Fruit fly (Drosophila melanogaster) whole organism, embryonic: ENCODE results near the gene CG6403.
A peak's percentile ranks its signal among the peaks of the same experiment; 100 is the strongest.

Source experiments
- Atf3 ChIP-seq: fragments of 200-800 bp; sonication (Bioruptor generic); optimal IDR thresholded peaks from 3 replicates; lab custom pipeline; 2016; ENCODE audit warnings: missing biosample characterization, missing genetic modification characterization
- CG1024 ChIP-seq: fragments of 200-800 bp; sonication (Bioruptor generic); IDR thresholded peaks from 2 replicates; pipeline ENCODE4 v1.3.6; 2022; ENCODE audit warnings: missing biosample characterization, missing genetic modification characterization
- CG10366 ChIP-seq: fragments of 200-800 bp; sonication (Bioruptor generic); IDR thresholded peaks from 2 replicates; pipeline ENCODE4 v1.3.6; 2022; ENCODE audit warnings: missing biosample characterization, missing genetic modification characterization
- CG10431 ChIP-seq: fragments of 200-800 bp; sonication (Bioruptor generic); optimal IDR thresholded peaks from 3 replicates; lab custom pipeline; 2018; ENCODE audit warnings: missing biosample characterization, mild to moderate bottlenecking, missing genetic modification characterization
- CG10959 ChIP-seq: fragments of 200-800 bp; sonication (Bioruptor generic); IDR thresholded peaks from 2 replicates; pipeline ENCODE4 v1.3.6; 2022; ENCODE audit warnings: missing biosample characterization, missing genetic modification characterization
- CG11695 ChIP-seq: fragments of 200-800 bp; sonication (Bioruptor generic); IDR thresholded peaks from 3 replicates; pipeline ENCODE4 v1.3.6; 2022; ENCODE audit warnings: missing biosample characterization, missing genetic modification characterization
- CG12659 ChIP-seq: fragments of 200-800 bp; sonication (Bioruptor generic); optimal IDR thresholded peaks from 3 replicates; lab custom pipeline; 2017; ENCODE audit warnings: mild to moderate bottlenecking, missing biosample characterization, missing genetic modification reagents, missing genetic modification characterization
- CG13424 ChIP-seq: fragments of 200-800 bp; sonication (Bioruptor generic); optimal IDR thresholded peaks from 2 replicates; lab custom pipeline; 2019; ENCODE audit warnings: missing biosample characterization, mild to moderate bottlenecking, missing genetic modification characterization, moderate library complexity
- CG13624 ChIP-seq: fragments of 200-800 bp; sonication (Bioruptor generic); optimal IDR thresholded peaks from 2 replicates; lab custom pipeline; 2016; ENCODE audit warnings: missing biosample characterization, missing genetic modification characterization
- CG14860 ChIP-seq: fragments of 200-800 bp; sonication (Bioruptor generic); IDR thresholded peaks from 3 replicates; pipeline ENCODE4 v1.3.6; 2022; ENCODE audit warnings: missing biosample characterization, missing genetic modification characterization; ENCODE audit not compliant: partially characterized antibody
- CG1647 ChIP-seq: fragments of 200-800 bp; sonication (Bioruptor generic); optimal IDR thresholded peaks from 3 replicates; lab custom pipeline; 2016; ENCODE audit warnings: missing biosample characterization, missing genetic modification characterization
- CG16779 ChIP-seq: fragments of 200-800 bp; sonication (Bioruptor generic); IDR thresholded peaks from 2 replicates; pipeline ENCODE4 v1.3.6; 2022; ENCODE audit warnings: missing biosample characterization, missing genetic modification characterization
- CG17328 ChIP-seq: fragments of 200-800 bp; sonication (Bioruptor generic); IDR thresholded peaks from 2 replicates; pipeline ENCODE4 v1.3.6; 2022; ENCODE audit warnings: missing biosample characterization, missing genetic modification characterization
- CG1792 ChIP-seq: fragments of 200-800 bp; sonication (Bioruptor generic); optimal IDR thresholded peaks from 2 replicates; lab custom pipeline; 2016; ENCODE audit warnings: missing biosample characterization, missing genetic modification characterization
- CG18011 ChIP-seq: fragments of 200-800 bp; sonication (Bioruptor generic); optimal IDR thresholded peaks from 2 replicates; lab custom pipeline; 2017; ENCODE audit warnings: missing biosample characterization, missing genetic modification characterization, mild to moderate bottlenecking, moderate library complexity, missing genotype
- CG3407 ChIP-seq: fragments of 200-800 bp; sonication (Bioruptor generic); optimal IDR thresholded peaks from 2 replicates; lab custom pipeline; 2018; ENCODE audit warnings: missing biosample characterization, mild to moderate bottlenecking, missing genetic modification characterization
- CG4707 ChIP-seq: fragments of 200-800 bp; sonication (Bioruptor generic); optimal IDR thresholded peaks from 2 replicates; lab custom pipeline; 2018; ENCODE audit warnings: missing biosample characterization, mild to moderate bottlenecking, missing genetic modification characterization, moderate library complexity
- CG4820 ChIP-seq: fragments of 200-800 bp; sonication (Bioruptor generic); optimal IDR thresholded peaks from 3 replicates; lab custom pipeline; 2016; ENCODE audit warnings: missing biosample characterization, missing genetic modification characterization
- CG6683 ChIP-seq: fragments of 200-800 bp; sonication (Bioruptor generic); optimal IDR thresholded peaks from 2 replicates; lab custom pipeline; 2017; ENCODE audit warnings: missing biosample characterization, mild to moderate bottlenecking, missing genetic modification characterization, missing genetic modification reagents
- CG7556 ChIP-seq: fragments of 200-800 bp; sonication (Bioruptor generic); optimal IDR thresholded peaks from 2 replicates; lab custom pipeline; 2017; ENCODE audit warnings: missing biosample characterization, mild to moderate bottlenecking, missing genetic modification characterization
- CG7987 ChIP-seq: fragments of 200-800 bp; sonication (Bioruptor generic); optimal IDR thresholded peaks from 2 replicates; lab custom pipeline; 2018; ENCODE audit warnings: missing biosample characterization, mild to moderate bottlenecking, missing genetic modification characterization, moderate library complexity
- CG8359 ChIP-seq: fragments of 200-800 bp; sonication (Bioruptor generic); optimal IDR thresholded peaks from 2 replicates; lab custom pipeline; 2017; ENCODE audit warnings: missing biosample characterization, mild to moderate bottlenecking, missing genetic modification characterization, borderline replicate concordance
- CG9609 ChIP-seq: fragments of 200-800 bp; sonication (Bioruptor generic); optimal IDR thresholded peaks from 3 replicates; lab custom pipeline; 2016; ENCODE audit warnings: missing biosample characterization, missing genetic modification characterization
- Dbx ChIP-seq: fragments of 200-800 bp; sonication (Bioruptor generic); IDR thresholded peaks from 3 replicates; pipeline ENCODE4 v1.3.6; 2022; ENCODE audit warnings: missing biosample characterization, missing genetic modification characterization
- Dfd ChIP-seq, 2 experiments: fragments of >200 bp; optimal IDR thresholded peaks; 2 replicates each; lab custom pipeline; 2017; ENCODE audit warnings: missing biosample characterization in 2 of 2, missing genetic modification characterization in 2 of 2
- Dref ChIP-seq: fragments of 200-800 bp; sonication (Bioruptor generic); IDR thresholded peaks from 2 replicates; pipeline ENCODE4 v1.3.6; 2022; ENCODE audit warnings: missing biosample characterization, missing genetic modification characterization
- Elba2 ChIP-seq: fragments of 200-800 bp; sonication (Bioruptor generic); optimal IDR thresholded peaks from 3 replicates; lab custom pipeline; 2016; ENCODE audit warnings: missing biosample characterization, missing genetic modification characterization
- GATAe ChIP-seq: fragments of 200-800 bp; sonication (Bioruptor generic); conservative IDR thresholded peaks from 2 replicates; pipeline ENCODE4 v1.3.6; 2022; ENCODE audit warnings: missing biosample characterization, missing genetic modification characterization
- HHEX ChIP-seq: fragments of 200-800 bp; sonication (Bioruptor generic); optimal IDR thresholded peaks from 3 replicates; lab custom pipeline; 2017; ENCODE audit warnings: missing biosample characterization, mild to moderate bottlenecking, missing genetic modification characterization, missing genetic modification reagents
- HLH3B ChIP-seq: fragments of 200-800 bp; sonication (Bioruptor generic); IDR thresholded peaks from 2 replicates; pipeline ENCODE4 v1.3.6; 2022; ENCODE audit warnings: missing biosample characterization, missing genetic modification characterization
- Hand ChIP-seq: fragments of 200-800 bp; sonication (Bioruptor generic); optimal IDR thresholded peaks from 2 replicates; lab custom pipeline; 2017; ENCODE audit warnings: mild to moderate bottlenecking, missing biosample characterization, missing genetic modification reagents, missing genetic modification characterization
- Myb ChIP-seq: fragments of 200-800 bp; sonication (Bioruptor generic); optimal IDR thresholded peaks from 2 replicates; lab custom pipeline; 2016; ENCODE audit warnings: missing biosample characterization, missing genetic modification characterization
- Pdp1 ChIP-seq, 2 experiments: fragments of 200-800 bp; sonication (Bioruptor generic); optimal IDR thresholded peaks; 3 replicates each; lab custom pipeline; 2016; ENCODE audit warnings: missing biosample characterization in 2 of 2, missing genetic modification characterization in 2 of 2, mild to moderate bottlenecking in 1 of 2, moderate library complexity in 1 of 2
- Ptx1 ChIP-seq: fragments of 200-800 bp; sonication (Bioruptor generic); IDR thresholded peaks from 2 replicates; pipeline ENCODE4 v1.3.6; 2022; ENCODE audit warnings: missing biosample characterization, missing genetic modification characterization
- Sox100B ChIP-seq: fragments of 200-800 bp; sonication (Bioruptor generic); optimal IDR thresholded peaks from 3 replicates; lab custom pipeline; 2018; ENCODE audit warnings: missing biosample characterization, mild to moderate bottlenecking, missing genetic modification characterization
- Xbp1 ChIP-seq: fragments of 200-800 bp; sonication (Bioruptor generic); optimal IDR thresholded peaks from 3 replicates; lab custom pipeline; 2016; ENCODE audit warnings: missing biosample characterization, mild to moderate bottlenecking, missing genetic modification characterization
- YL-1 ChIP-seq: fragments of 200-800 bp; sonication (Bioruptor generic); optimal IDR thresholded peaks from 3 replicates; lab custom pipeline; 2017; ENCODE audit warnings: missing biosample characterization, mild to moderate bottlenecking, missing genetic modification characterization
- bigmax ChIP-seq: fragments of 200-800 bp; sonication (Bioruptor generic); optimal IDR thresholded peaks from 2 replicates; lab custom pipeline; 2018; ENCODE audit warnings: missing biosample characterization, mild to moderate bottlenecking, missing genetic modification characterization
- br ChIP-seq: fragments of >200 bp; optimal IDR thresholded peaks from 2 replicates; lab custom pipeline; 2017
- cg ChIP-seq: fragments of 200-800 bp; sonication (Bioruptor generic); optimal IDR thresholded peaks from 3 replicates; lab custom pipeline; 2019; ENCODE audit warnings: missing biosample characterization, mild to moderate bottlenecking, missing genetic modification characterization, moderate library complexity
- dm ChIP-seq: fragments of 200-800 bp; sonication (Bioruptor generic); optimal IDR thresholded peaks from 3 replicates; lab custom pipeline; 2016; ENCODE audit warnings: missing biosample characterization, missing genetic modification characterization
- ind ChIP-seq: fragments of 200-800 bp; sonication (Bioruptor generic); optimal IDR thresholded peaks from 3 replicates; lab custom pipeline; 2016; ENCODE audit warnings: missing biosample characterization, missing genetic modification characterization
- lmd ChIP-seq: fragments of 200-800 bp; sonication (Bioruptor generic); IDR thresholded peaks from 2 replicates; pipeline ENCODE4 v1.3.6; 2022; ENCODE audit warnings: missing biosample characterization, missing genetic modification characterization
- nerfin-2 ChIP-seq: fragments of 200-800 bp; sonication (Bioruptor generic); IDR thresholded peaks from 2 replicates; pipeline ENCODE4 v1.3.6; 2022; ENCODE audit warnings: missing biosample characterization, missing genetic modification characterization; ENCODE audit not compliant: partially characterized antibody
- pb ChIP-seq: fragments of 200-800 bp; sonication (Bioruptor generic); optimal IDR thresholded peaks from 3 replicates; lab custom pipeline; 2016; ENCODE audit warnings: missing biosample characterization, missing genetic modification characterization
- pita ChIP-seq: fragments of 200-800 bp; sonication (Bioruptor generic); optimal IDR thresholded peaks from 2 replicates; lab custom pipeline; 2017; ENCODE audit warnings: missing biosample characterization, mild to moderate bottlenecking, missing genetic modification characterization
- ssp ChIP-seq: fragments of 200-800 bp; sonication (Bioruptor generic); IDR thresholded peaks from 2 replicates; pipeline ENCODE4 v1.3.6; 2022; ENCODE audit warnings: missing biosample characterization, missing genetic modification characterization
- stwl ChIP-seq: fragments of 200-800 bp; sonication (Bioruptor generic); optimal IDR thresholded peaks from 3 replicates; lab custom pipeline; 2018; ENCODE audit warnings: missing biosample characterization, mild to moderate bottlenecking, missing genetic modification characterization, moderate library complexity
- unpg ChIP-seq: fragments of 200-800 bp; sonication (Bioruptor generic); optimal IDR thresholded peaks from 3 replicates; lab custom pipeline; 2018; ENCODE audit warnings: missing biosample characterization, mild to moderate bottlenecking, missing genetic modification characterization, moderate library complexity
- vvl ChIP-seq: fragments of 200-800 bp; sonication (Bioruptor generic); IDR thresholded peaks from 2 replicates; pipeline ENCODE4 v1.3.6; 2022; ENCODE audit warnings: missing biosample characterization, missing genetic modification characterization
- zfh2 ChIP-seq: fragments of 200-800 bp; sonication (Bioruptor generic); optimal IDR thresholded peaks from 2 replicates; lab custom pipeline; 2016; ENCODE audit warnings: missing biosample characterization, missing genetic modification characterization

Gene CG6403

DNA sequence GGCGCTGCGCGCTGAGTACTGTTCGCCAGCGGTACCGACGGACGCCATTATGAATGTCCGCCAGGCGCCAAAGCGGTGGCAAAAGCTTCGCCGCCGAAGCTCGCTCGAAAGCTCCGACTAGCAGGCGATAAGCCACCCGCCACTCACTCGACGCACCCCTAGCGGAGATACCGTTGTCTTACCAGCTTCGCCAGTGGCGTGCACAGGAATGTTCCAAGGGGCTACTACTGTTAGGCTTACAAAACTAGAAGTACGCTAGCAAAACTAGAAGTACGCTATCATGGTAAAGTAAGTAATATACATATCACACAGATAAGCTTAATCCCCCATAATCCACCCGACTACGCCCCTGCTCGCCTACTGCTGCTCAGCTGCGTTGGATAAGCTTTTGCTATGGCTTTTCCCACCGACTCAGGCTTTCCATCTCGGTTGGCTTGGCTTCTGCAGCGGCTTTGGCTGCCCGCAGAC lies 22.0 kb downstream of the CG6403 start, which contains the start of gene amon (continued):
- TF ChIP-seq CG7987 (GFP tag; lab: Kevin White, UChicago): peak; percentile 95
- peak; percentile 99 for TF ChIP-seq CG6683 (GFP tag; lab: Kevin White, UChicago)
- peak; percentile 81 for TF ChIP-seq CG8359 (GFP tag; lab: Kevin White, UChicago)
- TF ChIP-seq Dfd (GFP tag; optimal IDR thresholded peaks at IDR 0.05; lab: Kevin White, UChicago): peak in 1 of 2 experiments; percentile 94
- TF ChIP-seq YL-1: peak; percentile 90
- no peak for TF ChIP-seq cg (GFP tag; lab: Kevin White, UChicago)
- TF ChIP-seq CG1024 (GFP tag; lab: Robert Waterston, UW): peak; percentile 96
- TF ChIP-seq ssp (GFP tag; lab: Robert Waterston, UW): peak; percentile 93
- TF ChIP-seq CG1647 (GFP tag; lab: Kevin White, UChicago): peak; percentile 98
- peak; percentile 92 for TF ChIP-seq CG3407 (GFP tag; lab: Kevin White, UChicago)
- TF ChIP-seq CG11695 (GFP tag; lab: Robert Waterston, UW): peak; percentile 98
- TF ChIP-seq unpg (GFP tag; lab: Kevin White, UChicago): peak; percentile 98
- peak; percentile 100 for TF ChIP-seq Dbx (GFP tag; lab: Robert Waterston, UW)
- peak; percentile 99 for TF ChIP-seq CG13624 (GFP tag; lab: Kevin White, UChicago)
- TF ChIP-seq pb (GFP tag; lab: Kevin White, UChicago): peak; percentile 98
- peak; percentile 98 for TF ChIP-seq HLH3B (GFP tag; lab: Robert Waterston, UW)
- peak; percentile 96 for TF ChIP-seq CG17328
- no peak for TF ChIP-seq stwl
- TF ChIP-seq Atf3 (GFP tag; lab: Kevin White, UChicago): peak; percentile 96
- peak; percentile 98 for TF ChIP-seq CG13424 (tag; lab: Kevin White, UChicago)
- TF ChIP-seq CG4820 (GFP tag; lab: Kevin White, UChicago): peak; percentile 96
- peak; percentile 99 for TF ChIP-seq Xbp1 (GFP tag; lab: Kevin White, UChicago)
- peak; percentile 99 for TF ChIP-seq zfh2 (GFP tag; lab: Kevin White, UChicago)
- peak; percentile 98 for TF ChIP-seq CG16779 (GFP tag; lab: Robert Waterston, UW)
- TF ChIP-seq CG14860 (GFP tag; lab: Robert Waterston, UW): no peak
- TF ChIP-seq ind (GFP tag; lab: Kevin White, UChicago): peak; percentile 99
- no peak for TF ChIP-seq Elba2 (GFP tag; lab: Kevin White, UChicago)
- TF ChIP-seq CG12659: peak; percentile 99
- peak; percentile 98 to 99 for TF ChIP-seq Pdp1 (GFP tag; optimal IDR thresholded peaks at IDR 0.05; lab: Kevin White, UChicago)
- no peak for TF ChIP-seq nerfin-2 (GFP tag; lab: Robert Waterston, UW)
- TF ChIP-seq br (lab: Kevin White, UChicago): no peak
- TF ChIP-seq lmd (GFP tag; lab: Robert Waterston, UW): peak; percentile 99
- TF ChIP-seq GATAe: peak; percentile 93
- TF ChIP-seq CG7556: peak; percentile 99
- peak; percentile 98 for TF ChIP-seq CG1792 (GFP tag; lab: Kevin White, UChicago)
- TF ChIP-seq HHEX: peak; percentile 99
- TF ChIP-seq CG4707: peak; percentile 83
- peak; percentile 99 for TF ChIP-seq CG9609 (GFP tag; lab: Kevin White, UChicago)
- peak; percentile 81 for TF ChIP-seq CG10959 (GFP tag; lab: Robert Waterston, UW)
- peak; percentile 77 for TF ChIP-seq bigmax (GFP tag; lab: Kevin White, UChicago)
- peak; percentile 94 for TF ChIP-seq Myb (GFP tag; lab: Kevin White, UChicago)
- peak; percentile 100 for TF ChIP-seq Hand (GFP tag; lab: Kevin White, UChicago)
- TF ChIP-seq CG10366: peak; percentile 99
- no peak for TF ChIP-seq Sox100B (GFP tag; lab: Kevin White, UChicago)
- TF ChIP-seq CG10431 (GFP tag; lab: Kevin White, UChicago): peak; percentile 76
- peak; percentile 99 for TF ChIP-seq vvl (GFP tag; lab: Robert Waterston, UW)
- TF ChIP-seq dm: peak; percentile 95
- peak; percentile 99 for TF ChIP-seq Ptx1 (GFP tag; lab: Robert Waterston, UW)
- peak; percentile 55 for TF ChIP-seq Dref
- peak; percentile 91 for TF ChIP-seq CG18011 (GFP tag; lab: Kevin White, UChicago)
- TF ChIP-seq pita (GFP tag; lab: Kevin White, UChicago): no peak
